Worm (Caenorhabditis elegans): ENCODE results near the gene cah-2.

The cah-2 gene

DNA sequence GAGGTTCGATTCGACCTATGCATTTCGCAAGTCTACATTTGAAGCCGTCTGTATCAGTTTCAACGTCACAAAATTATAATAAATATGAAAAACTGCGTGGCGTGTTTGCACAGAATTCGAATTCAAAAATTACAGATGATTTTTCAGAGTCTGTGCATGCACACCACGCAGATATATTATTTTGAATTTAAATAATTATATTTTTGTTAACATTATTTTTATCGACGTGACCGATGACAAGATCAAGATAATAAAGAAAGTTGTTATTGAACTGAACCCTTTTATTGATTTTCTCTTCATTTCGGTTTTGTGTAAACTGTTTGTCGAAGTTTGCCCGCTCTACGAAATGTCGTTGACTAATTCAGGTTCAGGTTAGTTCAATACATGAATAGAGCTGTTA is 22.1 kb upstream of the cah-2 start, which contains the start of gene C28F5.1:
C28F5.1 (plus strand) TSS at position 301 of the 400 bp plus-strand sequence.
- TF ChIP-seq C34B4.2 (tag; optimal IDR thresholded peaks at IDR 0.05) (no peak), grh-1 (GFP tag; IDR thresholded peaks at IDR 0.05) (no peak), unc-30 (tag; optimal IDR thresholded peaks at IDR 0.05) (no peak), C04F5.9 (tag; optimal IDR thresholded peaks at IDR 0.05) (no peak), mab-9 (GFP tag; IDR thresholded peaks at IDR 0.05) (no peak), nhr-28 (tag; optimal IDR thresholded peaks at IDR 0.05) (no peak), unc-98 (GFP tag; IDR thresholded peaks at IDR 0.05) (no peak), ztf-4 (tag; optimal IDR thresholded peaks at IDR 0.05) (no peak), hlh-4 (tag; optimal IDR thresholded peaks at IDR 0.05) (no peak), nhr-77 (tag; optimal IDR thresholded peaks at IDR 0.05) (no peak), jun-1 (tag; optimal IDR thresholded peaks at IDR 0.05) (no peak), nhr-84 (tag; optimal IDR thresholded peaks at IDR 0.05) (no peak), irx-1 (tag; optimal IDR thresholded peaks at IDR 0.05) (no peak), lsy-2 (tag; optimal IDR thresholded peaks at IDR 0.05) (no peak), fos-1 (tag; optimal IDR thresholded peaks at IDR 0.05) (no peak), pax-3 (tag; optimal IDR thresholded peaks at IDR 0.05) (no peak), ces-1 (GFP tag; optimal IDR thresholded peaks at IDR 0.05) (no peak)

DNA sequence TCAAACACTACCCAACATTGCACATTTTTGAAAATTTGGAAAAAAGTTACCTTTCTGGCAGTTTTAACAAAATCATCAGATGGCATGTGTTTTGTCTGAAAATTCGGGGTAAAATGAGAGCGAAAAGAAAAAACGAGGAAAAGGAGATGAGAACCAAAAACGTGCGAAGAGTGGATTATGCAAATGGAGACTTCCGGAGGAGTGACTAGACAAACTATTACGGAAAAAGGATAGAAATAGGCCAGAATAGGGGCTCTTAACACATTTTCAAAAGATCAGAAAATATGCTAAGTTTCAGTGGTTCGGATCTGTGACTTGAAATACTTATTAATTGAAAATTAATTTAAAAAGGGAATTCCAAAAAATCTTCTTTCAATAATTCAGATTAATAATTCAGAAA is 16.5 kb upstream of the cah-2 start, which contains the start of gene srab-14:
srab-14 (minus strand) TSS at position 101 of the 400 bp plus-strand sequence.
- TF ChIP-seq lin-15B (tag; optimal IDR thresholded peaks at IDR 0.05) (no peak), lin-14 (GFP tag; optimal IDR thresholded peaks at IDR 0.05) (no peak), tlp-1 (tag; optimal IDR thresholded peaks at IDR 0.05) (no peak), fkh-4 (tag; optimal IDR thresholded peaks at IDR 0.05; ENCODE audit: borderline replicate concordance) (no peak), unc-130 (tag; optimal IDR thresholded peaks at IDR 0.05) (no peak), blmp-1 (tag; optimal IDR thresholded peaks at IDR 0.05) (no peak), nhr-11 (tag; optimal IDR thresholded peaks at IDR 0.05) (no peak), nhr-77 (tag; optimal IDR thresholded peaks at IDR 0.05) (no peak), dpl-1 (GFP tag; optimal IDR thresholded peaks at IDR 0.05) (no peak), nhr-47 (tag; optimal IDR thresholded peaks at IDR 0.05) (no peak), lin-13 (GFP tag; optimal IDR thresholded peaks at IDR 0.05) (no peak), C04F5.9 (tag; optimal IDR thresholded peaks at IDR 0.05) (no peak), dsc-1 (tag; optimal IDR thresholded peaks at IDR 0.05) (no peak), nhr-20 (tag; optimal IDR thresholded peaks at IDR 0.05) (no peak)

DNA sequence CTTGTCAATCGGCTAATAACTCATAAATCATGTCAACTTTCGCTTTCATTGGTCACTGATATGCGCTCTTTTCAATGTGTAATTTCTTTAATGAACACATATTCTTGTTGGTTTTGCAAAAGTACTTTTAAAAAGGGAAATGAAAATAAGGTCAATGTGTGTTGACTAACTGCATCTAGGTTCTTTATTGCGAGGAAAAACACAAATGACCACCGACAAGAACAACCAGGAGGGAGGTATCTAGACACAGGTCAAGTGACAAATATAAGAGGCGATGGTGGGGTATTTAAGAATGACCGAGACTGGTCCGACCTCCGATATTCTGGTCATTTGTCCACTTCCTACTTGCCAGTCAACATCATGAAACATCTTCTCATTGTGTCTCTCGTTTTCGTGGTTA is 13.2 kb upstream of the cah-2 start, which contains the start of gene spi-1:
spi-1 (plus strand) TSS at position 178 of the 400 bp plus-strand sequence.
- TF ChIP-seq blmp-1 (tag; optimal IDR thresholded peaks at IDR 0.05) (peak; percentile 63), nhr-28 (tag; optimal IDR thresholded peaks at IDR 0.05) (no peak), aha-1 (tag; optimal IDR thresholded peaks at IDR 0.05) (no peak), nhr-19 (GFP tag; conservative IDR thresholded peaks at IDR 0.05) (no peak), unc-62 (GFP tag; optimal IDR thresholded peaks at IDR 0.05) (no peak), elt-2 (tag; optimal IDR thresholded peaks at IDR 0.05) (no peak), C16A3.4 (tag; optimal IDR thresholded peaks at IDR 0.05) (no peak), efl-3 (GFP tag; optimal IDR thresholded peaks at IDR 0.05) (no peak)

DNA sequence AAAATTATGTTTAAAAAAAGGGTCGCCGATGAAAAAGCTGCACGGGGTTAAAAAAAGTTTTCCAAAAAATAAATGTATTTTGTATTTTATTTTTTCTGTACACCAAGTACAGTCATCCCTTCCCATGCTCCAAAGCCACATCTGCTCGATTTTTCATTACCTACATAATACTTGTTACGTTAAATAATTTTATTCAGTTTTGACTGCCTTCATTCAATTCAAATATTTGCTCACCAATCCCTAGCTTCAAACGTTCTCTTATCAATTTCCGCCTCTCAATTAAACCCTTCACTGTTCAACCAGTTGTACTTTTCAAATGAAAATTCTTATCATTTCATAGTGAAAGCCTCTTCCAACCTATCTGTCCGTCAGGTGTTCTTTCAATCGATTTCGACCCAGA is 11.2 kb upstream of the cah-2 start, which contains the start of gene R10H1.1:
R10H1.1 (plus strand) TSS at position 301 of the 400 bp plus-strand sequence.
- TF ChIP-seq ama-1 (optimal IDR thresholded peaks at IDR 0.05) (no peak), blmp-1 (tag; optimal IDR thresholded peaks at IDR 0.05) (peak; percentile 40)

DNA sequence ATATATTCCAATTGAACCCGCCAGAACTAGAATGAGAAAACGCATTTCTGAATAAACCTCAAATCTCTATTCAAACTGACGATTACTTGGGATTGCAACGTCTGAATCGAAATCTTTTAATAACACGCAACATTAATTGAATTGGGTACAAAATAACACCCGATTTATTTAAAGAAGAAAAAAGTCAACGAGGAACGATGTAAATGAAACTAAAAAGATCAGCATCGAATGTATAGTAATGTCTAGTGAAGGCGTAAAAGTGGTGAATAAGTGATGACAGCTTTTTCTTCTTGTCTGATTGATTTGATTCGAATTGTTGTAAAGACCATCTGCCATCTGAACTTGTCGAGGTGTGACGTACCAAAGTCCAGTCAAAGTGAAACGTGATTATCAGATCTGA is 10.7 kb upstream of the cah-2 start, which contains the start of gene nas-23:
nas-23 (minus strand) TSS at position 101 of the 400 bp plus-strand sequence.
- TF ChIP-seq lin-39 (tag; optimal IDR thresholded peaks at IDR 0.05) (no peak), fkh-8 (tag; optimal IDR thresholded peaks at IDR 0.05) (no peak), ama-1 (optimal IDR thresholded peaks at IDR 0.05) (no peak), dpl-1 (GFP tag; optimal IDR thresholded peaks at IDR 0.05) (no peak), nhr-19 (GFP tag; conservative IDR thresholded peaks at IDR 0.05) (no peak), ztf-4 (tag; optimal IDR thresholded peaks at IDR 0.05) (no peak), nhr-47 (tag; optimal IDR thresholded peaks at IDR 0.05) (no peak), sup-37 (GFP tag; optimal IDR thresholded peaks at IDR 0.05) (no peak), aly-2 (tag; optimal IDR thresholded peaks at IDR 0.05) (no peak)

Data from whole organism, L1 larva.